Worm (Caenorhabditis elegans) whole organism, late embryonic: ENCODE data around the gene sec-16A.1.

Source experiments
- ama-1 ChIP-seq: fragments of 150-350 bp; optimal IDR thresholded peaks from 2 replicates; lab custom pipeline; 2014
- ceh-19 ChIP-seq: fragments of 200-800 bp; sonication (Bioruptor generic); optimal IDR thresholded peaks from 2 replicates; lab custom pipeline; 2018; ENCODE audit warnings: mild to moderate bottlenecking, missing genetic modification characterization, missing compliant biosample characterization
- ceh-2 ChIP-seq: sonication (generic microtip); optimal IDR thresholded peaks from 2 replicates; lab custom pipeline; 2016; ENCODE audit warnings: missing genotype, missing genetic modification characterization, missing compliant biosample characterization
- nfya-1 ChIP-seq: sonication (generic microtip); optimal IDR thresholded peaks from 2 replicates; lab custom pipeline; 2017; ENCODE audit warnings: missing genetic modification characterization, mild to moderate bottlenecking, missing compliant biosample characterization, antibody characterized with exemption, moderate library complexity
- pha-4 ChIP-seq: fragments of 150-350 bp; optimal IDR thresholded peaks from 2 replicates; lab custom pipeline; 2018; ENCODE audit warnings: missing biosample characterization, missing genetic modification reagents, missing genetic modification characterization
- sdc-2 ChIP-seq: sonication (generic microtip); optimal IDR thresholded peaks from 2 replicates; lab custom pipeline; 2016; ENCODE audit warnings: missing genotype, missing genetic modification characterization, missing compliant biosample characterization
- unc-55 ChIP-seq: sonication (generic microtip); optimal IDR thresholded peaks from 2 replicates; lab custom pipeline; 2017; ENCODE audit warnings: missing biosample characterization, missing genetic modification reagents, missing genetic modification characterization
- ztf-16 ChIP-seq: sonication (generic microtip); optimal IDR thresholded peaks from 2 replicates; lab custom pipeline; 2017; ENCODE audit warnings: missing genetic modification characterization, missing compliant biosample characterization

ce11 chrIII:9109172-9109571 is 16.5 kb upstream of the sec-16A.1 start, which contains the start of gene cya-1:
- TF ChIP-seq nfya-1 (tag; lab: Kevin White, UChicago) (no peak), pha-4 (no peak), ceh-19 (GFP tag; lab: Kevin White, UChicago) (no peak), ama-1 (no peak), ztf-16 (tag; lab: Kevin White, UChicago) (no peak), sdc-2 (tag; lab: Kevin White, UChicago) (no peak), unc-55 (GFP tag; lab: Kevin White, UChicago) (no peak), ceh-2 (no peak)
